Worm (Caenorhabditis elegans): ENCODE data around the gene F55H2.7.

- TF ChIP-seq dpl-1 (GFP tag; optimal IDR thresholded peaks at IDR 0.05) (no peak), egl-27 (tag; optimal IDR thresholded peaks at IDR 0.05) (no peak), R02D3.7 (tag; optimal IDR thresholded peaks at IDR 0.05) (no peak)
Measured at ce11 chrIII:9516148-9516547, at the start of gene F55H2.7.

Measured in whole organism, L4 larva.